Worm (Caenorhabditis elegans): ENCODE data around the gene bath-30.

The bath-30 gene

DNA sequence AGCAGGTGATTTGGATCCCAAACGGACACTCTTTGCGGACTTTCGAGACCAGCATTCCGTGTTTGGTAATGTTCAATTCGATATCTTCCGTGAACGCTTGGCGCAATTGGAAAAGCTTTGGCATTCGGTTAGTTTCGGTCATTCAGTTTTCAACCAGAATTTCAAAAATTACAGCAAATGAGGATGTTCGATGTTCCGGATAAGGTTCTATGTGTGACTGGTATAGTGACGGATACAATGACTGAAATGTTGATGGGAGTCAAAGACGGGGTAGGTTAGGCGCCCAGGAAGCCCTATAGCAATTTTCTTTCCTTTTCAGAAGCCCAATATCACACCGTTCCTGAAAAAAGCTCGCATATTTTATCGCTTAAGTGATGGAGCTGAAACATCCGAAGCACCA lies 36.9 kb upstream of the bath-30 start:
- TF ChIP-seq mdl-1 (tag; optimal IDR thresholded peaks at IDR 0.05) (no peak), nhr-84 (tag; optimal IDR thresholded peaks at IDR 0.05) (no peak), nhr-85 (tag) (no peak), nhr-237 (tag; optimal IDR thresholded peaks at IDR 0.05) (no peak), ets-5 (GFP tag; IDR thresholded peaks at IDR 0.05) (no peak), lsy-2 (tag; optimal IDR thresholded peaks at IDR 0.05) (no peak), fkh-10 (GFP tag; optimal IDR thresholded peaks at IDR 0.05) (no peak), lin-13 (GFP tag; optimal IDR thresholded peaks at IDR 0.05) (no peak), lin-39 (tag; optimal IDR thresholded peaks at IDR 0.05) (no peak), ceh-82 (tag; optimal IDR thresholded peaks at IDR 0.05) (no peak), egl-13 (tag; optimal IDR thresholded peaks at IDR 0.05) (no peak), nhr-47 (tag; optimal IDR thresholded peaks at IDR 0.05) (no peak), pag-3 (tag; optimal IDR thresholded peaks at IDR 0.05; ENCODE audit: borderline replicate concordance, insufficient read depth) (no peak), unc-62 (GFP tag; optimal IDR thresholded peaks at IDR 0.05) (no peak), grh-1 (GFP tag; IDR thresholded peaks at IDR 0.05) (no peak)

ce11 chrII:3381510-3381909 lies 35.3 kb upstream of the bath-30 start, which contains the start of gene T06D4.1:
T06D4.1 (plus strand) TSS chrII:3381830.
- TF ChIP-seq tlp-1 (tag; optimal IDR thresholded peaks at IDR 0.05) (no peak), aha-1 (tag; optimal IDR thresholded peaks at IDR 0.05) (no peak), pqm-1 (tag; optimal IDR thresholded peaks at IDR 0.05) (no peak), ztf-11 (tag; optimal IDR thresholded peaks at IDR 0.05) (no peak), alr-1 (tag; optimal IDR thresholded peaks at IDR 0.05; ENCODE audit: borderline replicate concordance) (no peak), mef-2 (tag; optimal IDR thresholded peaks at IDR 0.05) (no peak), fos-1 (tag; optimal IDR thresholded peaks at IDR 0.05) (no peak), C04F5.9 (tag; optimal IDR thresholded peaks at IDR 0.05) (no peak)

ce11 chrII:3378275-3378674 lies 32.1 kb upstream of the bath-30 start, which contains the start of gene Y49F6C.2:
Y49F6C.2 (plus strand) TSS chrII:3378575.
- TF ChIP-seq lir-3 (tag; optimal IDR thresholded peaks at IDR 0.05; ENCODE audit: poor library complexity) (no peak), ces-1 (GFP tag; optimal IDR thresholded peaks at IDR 0.05) (no peak), lsy-2 (tag; optimal IDR thresholded peaks at IDR 0.05) (no peak)

- TF ChIP-seq C04F5.9 (tag; optimal IDR thresholded peaks at IDR 0.05), result no peak
- TF ChIP-seq lin-39 (tag; optimal IDR thresholded peaks at IDR 0.05), result no peak
- no peak for TF ChIP-seq lin-35 (GFP tag; optimal IDR thresholded peaks at IDR 0.05)
- TF ChIP-seq lin-14 (GFP tag; optimal IDR thresholded peaks at IDR 0.05), result no peak
- no peak for TF ChIP-seq hlh-4 (tag; optimal IDR thresholded peaks at IDR 0.05)
- TF ChIP-seq fos-1 (tag; optimal IDR thresholded peaks at IDR 0.05), result no peak
- TF ChIP-seq tbx-2 (tag; optimal IDR thresholded peaks at IDR 0.05), result no peak
- TF ChIP-seq unc-130 (tag; optimal IDR thresholded peaks at IDR 0.05), result no peak
- no peak for TF ChIP-seq nhr-28 (tag; optimal IDR thresholded peaks at IDR 0.05)
- TF ChIP-seq ces-1 (GFP tag; optimal IDR thresholded peaks at IDR 0.05), result no peak
- TF ChIP-seq lin-15B (tag; optimal IDR thresholded peaks at IDR 0.05), result no peak
- TF ChIP-seq nhr-12 (tag; optimal IDR thresholded peaks at IDR 0.05), result no peak
- no peak for TF ChIP-seq mab-9 (GFP tag; IDR thresholded peaks at IDR 0.05)
- no peak for TF ChIP-seq snu-23 (GFP tag; optimal IDR thresholded peaks at IDR 0.05)
- no peak for TF ChIP-seq nhr-76 (tag; optimal IDR thresholded peaks at IDR 0.05)
- TF ChIP-seq mdl-1 (tag; optimal IDR thresholded peaks at IDR 0.05), result no peak
- no peak for TF ChIP-seq ama-1 (optimal IDR thresholded peaks at IDR 0.05)
- TF ChIP-seq fkh-10 (GFP tag; optimal IDR thresholded peaks at IDR 0.05), result no peak
Measured at ce11 chrII:3376789-3377188, 30.6 kb upstream of the bath-30 start, which contains the start of gene bath-9. bath-9 (plus strand) TSS chrII:3377089.
